Fruit fly (Drosophila melanogaster) whole organism: ENCODE measurements around the gene CG5003.

Experiments
- CG8478 ChIP-seq: fragments of >200 bp; optimal IDR thresholded peaks from 2 replicates; lab custom pipeline; 2018; ENCODE audit warnings: inconsistent platforms
- Dll ChIP-seq: fragments of >200 bp; optimal IDR thresholded peaks from 2 replicates; lab custom pipeline; 2017
- pan ChIP-seq: fragments of >200 bp; optimal IDR thresholded peaks from 2 replicates; lab custom pipeline; 2017
- psq ChIP-seq: fragments of >200 bp; optimal IDR thresholded peaks from 2 replicates; lab custom pipeline; 2017
- usp ChIP-seq: fragments of >200 bp; optimal IDR thresholded peaks from 2 replicates; lab custom pipeline; 2017; ENCODE audit warnings: missing biosample characterization, missing genetic modification characterization, mixed read lengths

DNA sequence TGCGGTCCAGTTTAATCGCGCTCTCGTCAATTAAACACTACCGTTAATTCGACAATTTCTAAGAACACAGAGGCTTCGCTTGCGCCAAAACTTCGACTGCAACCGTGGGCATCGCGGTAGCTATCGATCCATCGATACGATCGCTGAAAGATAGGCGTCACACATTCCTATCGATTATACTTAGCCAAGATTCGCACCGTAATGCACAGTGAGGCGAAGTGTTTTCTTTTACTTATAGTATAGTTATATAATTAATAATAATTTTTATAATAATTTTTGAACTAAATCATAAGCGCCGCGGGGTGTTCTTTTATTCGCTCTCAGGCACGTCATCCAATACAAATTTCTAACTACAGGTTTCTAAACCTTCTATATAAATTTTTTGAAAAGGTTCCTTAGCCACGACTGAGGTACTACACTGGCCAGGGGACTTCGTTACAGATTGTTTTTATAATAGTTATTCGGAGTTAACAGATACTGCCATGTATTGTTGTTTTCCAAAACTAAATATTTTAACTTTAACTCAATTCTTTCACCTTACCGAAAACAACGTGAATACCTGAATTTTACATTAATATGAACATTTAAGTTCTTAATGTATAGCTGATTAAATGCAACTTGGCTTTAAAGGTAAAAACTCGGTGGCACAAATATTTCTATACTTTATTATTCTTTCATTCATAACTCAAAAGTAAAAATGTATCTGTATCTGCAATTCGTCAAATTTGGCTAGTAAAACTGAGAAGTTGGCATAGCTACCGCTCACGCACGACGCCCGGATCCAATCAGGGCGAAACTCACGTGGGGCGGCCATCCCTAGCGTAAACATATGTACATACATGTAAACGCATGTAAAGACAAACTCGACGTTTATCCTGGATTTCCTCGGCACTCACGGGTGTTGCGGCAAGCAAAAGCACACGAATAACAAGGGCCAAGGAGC lies 21.7 kb upstream of the CG5003 start, which contains the start of the genes NSD and BOD1:
- TF ChIP-seq pan (lab: Kevin White, UChicago) = no peak
- TF ChIP-seq psq (lab: Kevin White, UChicago) = no peak
- no peak for TF ChIP-seq CG8478 (lab: Kevin White, UChicago)
- no peak for TF ChIP-seq usp (GFP tag; lab: Kevin White, UChicago)
- no peak for TF ChIP-seq Dll
